Fruit fly (Drosophila melanogaster): Measurements from ENCODE around the gene CG10254.

The CG10254 gene

DNA sequence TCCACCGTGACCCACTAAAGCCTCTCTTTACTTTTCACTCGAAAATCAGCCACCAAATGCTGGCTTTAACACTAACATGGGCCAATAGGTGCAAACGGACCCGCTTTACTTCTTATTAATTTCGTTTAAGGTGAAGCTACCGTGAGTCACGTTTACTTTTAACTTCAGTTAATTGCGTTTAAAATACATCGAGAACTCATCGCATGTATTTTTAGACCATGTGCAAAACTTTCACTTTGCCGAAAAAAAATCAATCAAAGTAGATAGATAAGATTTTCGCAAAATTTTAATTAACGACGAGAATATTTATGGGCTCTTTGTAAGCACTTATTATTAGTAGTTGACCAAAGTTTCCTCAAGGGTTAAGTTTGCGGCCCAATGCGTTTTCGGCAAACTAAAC is 20.4 kb downstream of the CG10254 start:
- TF ChIP-seq cyc (GFP tag; optimal IDR thresholded peaks at IDR 0.05), result no peak
- TF ChIP-seq Met (GFP tag; optimal IDR thresholded peaks at IDR 0.05), result peak; percentile 32
- TF ChIP-seq CG16779 (tag; optimal IDR thresholded peaks at IDR 0.05), result no peak
- peak; percentile 59 for TF ChIP-seq CG15336 (GFP tag; IDR thresholded peaks at IDR 0.05)
- TF ChIP-seq CG1621 (tag; optimal IDR thresholded peaks at IDR 0.05), result no peak
- no peak for TF ChIP-seq CG10669 (GFP tag; optimal IDR thresholded peaks at IDR 0.05)
- TF ChIP-seq Hr4 (GFP tag; optimal IDR thresholded peaks at IDR 0.05), result peak; percentile 37
- no peak for TF ChIP-seq dsx (GFP tag; optimal IDR thresholded peaks at IDR 0.05; ENCODE audit: poor library complexity, severe bottlenecking)
- TF ChIP-seq salr (GFP tag; optimal IDR thresholded peaks at IDR 0.05), result no peak
- peak; percentile 35 for TF ChIP-seq pdm3 (GFP tag; optimal IDR thresholded peaks at IDR 0.05)
- peak; percentile 35 for TF ChIP-seq OdsH (GFP tag; optimal IDR thresholded peaks at IDR 0.05)
- no peak for TF ChIP-seq CG11902 (GFP tag; optimal IDR thresholded peaks at IDR 0.05)
- 0 out of 3 replicates have a peak, but pooled peaks have one; percentile 12 for TF ChIP-seq eg (GFP tag; IDR thresholded peaks at IDR 0.05)
- TF ChIP-seq topi (GFP tag; optimal IDR thresholded peaks at IDR 0.05), result peak; percentile 29
- no peak for TF ChIP-seq fd59A (GFP tag; optimal IDR thresholded peaks at IDR 0.05)
- peak; percentile 37 for TF ChIP-seq net (GFP tag; optimal IDR thresholded peaks at IDR 0.05)
- peak; percentile 1 for TF ChIP-seq CG3919 (GFP tag; optimal IDR thresholded peaks at IDR 0.05)
- peak; percentile 24 for TF ChIP-seq dac (GFP tag; optimal IDR thresholded peaks at IDR 0.05)
- TF ChIP-seq CG3032 (tag; optimal IDR thresholded peaks at IDR 0.05), result no peak
- no peak for TF ChIP-seq CG10631 (GFP tag; optimal IDR thresholded peaks at IDR 0.05)
- TF ChIP-seq lz (GFP tag; optimal IDR thresholded peaks at IDR 0.05), result peak; percentile 25
- no peak for TF ChIP-seq Ets21C (GFP tag; optimal IDR thresholded peaks at IDR 0.05)
- peak; percentile 55 for TF ChIP-seq Eip75B (GFP tag; optimal IDR thresholded peaks at IDR 0.05)
- TF ChIP-seq Blimp-1 (GFP tag; optimal IDR thresholded peaks at IDR 0.05), result no peak
- TF ChIP-seq CG11294 (GFP tag; IDR thresholded peaks at IDR 0.05), result no peak
- TF ChIP-seq CG8632 (GFP tag; optimal IDR thresholded peaks at IDR 0.05), result peak; percentile 22
- peak; percentile 86 for TF ChIP-seq Eip78C (GFP tag)
- TF ChIP-seq Eip93F (GFP tag; optimal IDR thresholded peaks at IDR 0.05), result no peak
- no peak for TF ChIP-seq CG6808 (GFP tag; optimal IDR thresholded peaks at IDR 0.05)
- TF ChIP-seq CG9139 (GFP tag; optimal IDR thresholded peaks at IDR 0.05), result no peak
- TF ChIP-seq Ets96B (tag; optimal IDR thresholded peaks at IDR 0.05), result no peak
- no peak for TF ChIP-seq CG4318 (GFP tag; optimal IDR thresholded peaks at IDR 0.05)
- peak; percentile 24 for TF ChIP-seq CG31627 (GFP tag; optimal IDR thresholded peaks at IDR 0.05)
- peak; percentile 38 for TF ChIP-seq Smox (GFP tag; optimal IDR thresholded peaks at IDR 0.05)
- no peak for TF ChIP-seq Lpt (GFP tag; optimal IDR thresholded peaks at IDR 0.05)
- TF ChIP-seq achi (GFP tag; optimal IDR thresholded peaks at IDR 0.05), result peak; percentile 19
- no peak for TF ChIP-seq Hr38 (GFP tag; optimal IDR thresholded peaks at IDR 0.05)
- TF ChIP-seq acj6 (GFP tag; optimal IDR thresholded peaks at IDR 0.05), result no peak
- no peak for TF ChIP-seq Gug (GFP tag; IDR thresholded peaks at IDR 0.05)
- TF ChIP-seq Sox102F (GFP tag; optimal IDR thresholded peaks at IDR 0.05), result peak; percentile 42
- TF ChIP-seq svp (GFP tag), result peak; percentile 76
- no peak for TF ChIP-seq ss (GFP tag; optimal IDR thresholded peaks at IDR 0.05)
- TF ChIP-seq spab (GFP tag; optimal IDR thresholded peaks at IDR 0.05), result no peak
- TF ChIP-seq CG8319 (GFP tag; optimal IDR thresholded peaks at IDR 0.05), result no peak
- TF ChIP-seq fd85E (GFP tag; optimal IDR thresholded peaks at IDR 0.05), result no peak
- TF ChIP-seq CG34406 (GFP tag; optimal IDR thresholded peaks at IDR 0.05), result peak; percentile 44
- TF ChIP-seq CG8119 (GFP tag; IDR thresholded peaks at IDR 0.05), result peak; percentile 37; the same call in 1 of the 3 replicates
- no peak for TF ChIP-seq CG6163 (GFP tag; IDR thresholded peaks at IDR 0.05)
- TF ChIP-seq CG7368 (GFP tag; optimal IDR thresholded peaks at IDR 0.05), result no peak
- TF ChIP-seq CG11762 (GFP tag; optimal IDR thresholded peaks at IDR 0.05; ENCODE audit: insufficient read depth), result no peak
- no peak for TF ChIP-seq CG6854 (GFP tag; optimal IDR thresholded peaks at IDR 0.05)
- no peak for TF ChIP-seq Sox15 (GFP tag; optimal IDR thresholded peaks at IDR 0.05)
- TF ChIP-seq Hr39 (GFP tag; optimal IDR thresholded peaks at IDR 0.05), result peak; percentile 5

All from whole organism, prepupa.